Worm (Caenorhabditis elegans) whole organism, L4 larva: ENCODE measurements around the gene M01A8.1.

ENCODE experiments used
- R02D3.7 ChIP-seq: fragments of 150-350 bp; sonication (generic microtip); optimal IDR thresholded peaks from 3 replicates; lab custom pipeline; 2014; ENCODE audit warnings: missing biosample characterization, missing genetic modification characterization
- T20F7.1 ChIP-seq: fragments of 200-800 bp; sonication (Bioruptor generic); optimal IDR thresholded peaks from 2 replicates; lab custom pipeline; 2018; ENCODE audit warnings: mild to moderate bottlenecking, missing genetic modification characterization, missing compliant biosample characterization
- Y48G9A.11 ChIP-seq: fragments of 200-800 bp; sonication (Bioruptor generic); IDR thresholded peaks from 2 replicates; pipeline ENCODE4 v1.3.6; 2022; ENCODE audit warnings: missing genetic modification reagents, missing genetic modification characterization, missing compliant biosample characterization
- ZK337.2 ChIP-seq: fragments of 200-800 bp; sonication (Bioruptor generic); IDR thresholded peaks from 2 replicates; pipeline ENCODE4 v1.3.6; 2022; ENCODE audit warnings: missing genetic modification reagents, missing genetic modification characterization, missing compliant biosample characterization
- ZK546.5 ChIP-seq, 2 experiments: sonication (generic microtip); optimal IDR thresholded peaks; 2 replicates each; lab custom pipeline; 2017; ENCODE audit warnings: missing biosample characterization in 2 of 2, missing genetic modification characterization in 2 of 2
- aly-2 ChIP-seq: sonication (generic microtip); optimal IDR thresholded peaks from 2 replicates; lab custom pipeline; 2018; ENCODE audit warnings: missing biosample characterization, missing genetic modification characterization
- ceh-82 ChIP-seq: sonication (generic microtip); optimal IDR thresholded peaks from 2 replicates; lab custom pipeline; 2017; ENCODE audit warnings: missing biosample characterization, missing genetic modification characterization
- ctbp-1 ChIP-seq: fragments of 200-800 bp; sonication (Bioruptor generic); IDR thresholded peaks from 2 replicates; pipeline ENCODE4 v1.3.6; 2022; ENCODE audit warnings: missing genetic modification reagents, missing genetic modification characterization, missing compliant biosample characterization
- daf-12 ChIP-seq: fragments of 150-350 bp; optimal IDR thresholded peaks from 2 replicates; lab custom pipeline; 2014; ENCODE audit warnings: missing biosample characterization, missing genetic modification reagents, missing genetic modification characterization
- daf-19 ChIP-seq: fragments of 200-800 bp; sonication (Bioruptor generic); conservative IDR thresholded peaks from 2 replicates; pipeline ENCODE4 v1.3.6; 2022; ENCODE audit warnings: missing genetic modification characterization, missing compliant biosample characterization
- daf-8 ChIP-seq: fragments of 200-800 bp; sonication (Bioruptor generic); IDR thresholded peaks from 2 replicates; pipeline ENCODE4 v1.3.6; 2022; ENCODE audit warnings: missing genetic modification characterization, missing compliant biosample characterization
- dmd-6 ChIP-seq: fragments of 200-800 bp; sonication (Bioruptor generic); IDR thresholded peaks from 2 replicates; pipeline ENCODE4 v1.3.6; 2022; ENCODE audit warnings: missing genetic modification reagents, missing genetic modification characterization, missing compliant biosample characterization
- dmd-8 ChIP-seq: fragments of 200-800 bp; sonication (Bioruptor generic); IDR thresholded peaks from 2 replicates; pipeline ENCODE4 v1.3.6; 2022; ENCODE audit warnings: missing genetic modification characterization, missing compliant biosample characterization
- dmd-9 ChIP-seq: fragments of 200-800 bp; sonication (Bioruptor generic); IDR thresholded peaks from 2 replicates; pipeline ENCODE4 v1.3.6; 2022; ENCODE audit warnings: missing genetic modification reagents, missing genetic modification characterization, missing compliant biosample characterization
- dpl-1 ChIP-seq: fragments of 150-350 bp; optimal IDR thresholded peaks from 2 replicates; lab custom pipeline; 2014; ENCODE audit warnings: missing biosample characterization, missing genetic modification reagents, missing genetic modification characterization
- hlh-30 ChIP-seq: sonication (generic microtip); optimal IDR thresholded peaks from 2 replicates; lab custom pipeline; 2017; ENCODE audit warnings: antibody characterized with exemption, mild to moderate bottlenecking, missing genetic modification characterization, missing compliant biosample characterization; ENCODE audit not compliant: insufficient read depth
- hmg-1.1 ChIP-seq: fragments of 200-800 bp; sonication (Bioruptor generic); IDR thresholded peaks from 2 replicates; pipeline ENCODE4 v1.3.6; 2022; ENCODE audit warnings: missing genetic modification reagents, missing genetic modification characterization, missing compliant biosample characterization
- jun-1 ChIP-seq: fragments of 150-350 bp; optimal IDR thresholded peaks from 2 replicates; lab custom pipeline; 2014; ENCODE audit warnings: missing biosample characterization, missing genetic modification reagents, missing genetic modification characterization
- lim-7 ChIP-seq: fragments of 200-800 bp; sonication (Bioruptor generic); IDR thresholded peaks from 2 replicates; pipeline ENCODE4 v1.3.6; 2022; ENCODE audit warnings: missing genetic modification characterization, missing compliant biosample characterization
- lin-1 ChIP-seq: fragments of 200-800 bp; sonication (Bioruptor generic); IDR thresholded peaks from 2 replicates; pipeline ENCODE4 v1.3.6; 2022; ENCODE audit warnings: missing genetic modification reagents, missing genetic modification characterization, missing compliant biosample characterization
- lin-13 ChIP-seq: fragments of 150-350 bp; optimal IDR thresholded peaks from 2 replicates; lab custom pipeline; 2014; ENCODE audit warnings: missing biosample characterization, missing genetic modification reagents, missing genetic modification characterization
- lsy-2 ChIP-seq, 2 experiments: fragments of 150-350 bp in 1 of 2; sonication (generic microtip) in 1 of 2; optimal IDR thresholded peaks; 2 replicates each; lab custom pipeline; 2014 to 2017; ENCODE audit warnings: missing biosample characterization in 2 of 2, missing genetic modification characterization in 2 of 2
- mep-1 ChIP-seq: fragments of 150-350 bp; sonication (generic microtip); optimal IDR thresholded peaks from 3 replicates; lab custom pipeline; 2014; ENCODE audit warnings: missing biosample characterization, missing genetic modification characterization
- mxl-2 ChIP-seq: fragments of 200-800 bp; sonication (Bioruptor generic); conservative IDR thresholded peaks from 2 replicates; pipeline ENCODE4 v1.3.6; 2022; ENCODE audit warnings: missing genetic modification reagents, missing genetic modification characterization, missing compliant biosample characterization
- nhr-10 ChIP-seq: fragments of 150-350 bp; optimal IDR thresholded peaks from 2 replicates; lab custom pipeline; 2014; ENCODE audit warnings: missing biosample characterization, missing genetic modification characterization
- nhr-111 ChIP-seq: fragments of 200-800 bp; sonication (Bioruptor generic); optimal IDR thresholded peaks from 2 replicates; lab custom pipeline; 2018; ENCODE audit warnings: mild to moderate bottlenecking, missing genetic modification characterization, missing compliant biosample characterization
- nhr-25 ChIP-seq: sonication (generic microtip); optimal IDR thresholded peaks from 2 replicates; lab custom pipeline; 2017; ENCODE audit warnings: missing genetic modification characterization, mild to moderate bottlenecking, missing compliant biosample characterization, antibody characterized with exemption, moderate library complexity, borderline replicate concordance; ENCODE audit not compliant: insufficient read depth
- nhr-28 ChIP-seq: fragments of 150-350 bp; optimal IDR thresholded peaks from 2 replicates; lab custom pipeline; 2014; ENCODE audit warnings: missing biosample characterization, missing genetic modification characterization
- pha-4 ChIP-seq, 2 experiments: fragments of 150-350 bp in 1 of 2; fragments of 200-800 bp in 1 of 2; sonication (Bioruptor generic) in 1 of 2; IDR thresholded peaks in 1 of 2; optimal IDR thresholded peaks in 1 of 2; 2 replicates each; pipeline versions ENCODE4 v1.3.6 to Lab custom; 2014 to 2022; ENCODE audit warnings: missing genetic modification characterization in 2 of 2, missing genetic modification reagents in 2 of 2, missing biosample characterization in 1 of 2, missing compliant biosample characterization in 1 of 2
- php-3 ChIP-seq: fragments of 200-800 bp; sonication (Bioruptor generic); IDR thresholded peaks from 2 replicates; pipeline ENCODE4 v1.3.6; 2022; ENCODE audit warnings: missing genetic modification reagents, missing genetic modification characterization, missing compliant biosample characterization
- rbr-2 ChIP-seq: sonication (generic microtip); optimal IDR thresholded peaks from 2 replicates; lab custom pipeline; 2016; ENCODE audit warnings: missing genotype, missing genetic modification characterization, missing compliant biosample characterization
- saeg-2 ChIP-seq: fragments of 200-800 bp; sonication (Bioruptor generic); IDR thresholded peaks from 2 replicates; pipeline ENCODE4 v1.3.6; 2022; ENCODE audit warnings: missing genetic modification reagents, missing genetic modification characterization, missing compliant biosample characterization
- set-16 ChIP-seq: fragments of 200-800 bp; sonication (Bioruptor generic); IDR thresholded peaks from 2 replicates; pipeline ENCODE4 v1.3.6; 2022; ENCODE audit warnings: missing genetic modification reagents, missing genetic modification characterization, missing compliant biosample characterization
- unc-62 ChIP-seq, 3 experiments: fragments of 150-350 bp in 1 of 3; sonication (generic microtip); optimal IDR thresholded peaks in 2 of 3; peaks in 1 of 3; 1 replicate in 1 of 3; 2 replicates in 2 of 3; lab custom pipeline; 2014 to 2017; ENCODE audit warnings: missing biosample characterization in 3 of 3, missing genetic modification characterization in 3 of 3, missing genetic modification reagents in 3 of 3, missing genotype in 1 of 3
- zfp-3 ChIP-seq: fragments of 200-800 bp; sonication (Bioruptor generic); conservative IDR thresholded peaks from 2 replicates; pipeline ENCODE4 v1.3.6; 2022; ENCODE audit warnings: missing genetic modification reagents, missing genetic modification characterization, missing compliant biosample characterization
- zip-11 ChIP-seq: fragments of 200-800 bp; sonication (Bioruptor generic); IDR thresholded peaks from 2 replicates; pipeline ENCODE4 v1.3.6; 2022; ENCODE audit warnings: missing genetic modification characterization, missing compliant biosample characterization
- ztf-7 ChIP-seq: fragments of 150-350 bp; optimal IDR thresholded peaks from 2 replicates; lab custom pipeline; 2014; ENCODE audit warnings: missing biosample characterization, missing genetic modification characterization

Gene M01A8.1

DNA sequence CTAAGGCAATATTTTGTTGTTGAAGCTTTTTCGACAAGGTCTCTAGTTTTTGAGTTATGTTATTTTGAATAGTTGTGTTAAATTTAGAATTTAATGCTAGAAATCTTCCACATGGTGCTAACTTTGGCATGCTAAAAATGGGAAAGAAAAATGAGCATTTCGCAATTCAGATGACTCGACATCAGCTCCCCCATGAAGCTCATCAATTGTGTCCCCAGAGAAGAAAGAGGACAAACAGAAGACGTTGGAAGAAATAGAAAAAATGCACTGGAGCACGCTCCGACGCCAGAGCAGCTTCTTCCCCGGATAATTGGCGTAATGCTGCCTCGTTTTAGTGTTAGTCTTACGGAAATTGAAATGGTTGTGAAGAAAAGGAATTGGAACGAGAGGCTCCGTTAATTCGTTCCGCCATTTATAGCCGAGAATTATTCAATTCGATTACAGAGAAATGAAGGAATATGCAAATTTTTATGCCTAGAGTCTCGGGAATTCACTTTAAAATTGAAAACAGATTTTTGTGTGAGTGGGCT is 14.4 kb downstream of the M01A8.1 start:
- TF ChIP-seq ctbp-1 (GFP tag; lab: Robert Waterston, UW) (0 out of 2 replicates have a peak, but pooled peaks have one; percentile 32), unc-62 (GFP tag; optimal IDR thresholded peaks at IDR 0.05 in 1 of 2; lab: Kevin White, UChicago) (peak in 1 of 2 experiments; percentile 90), unc-62 (tag; optimal IDR thresholded peaks at IDR 0.05; lab: Kevin White, UChicago) (no peak), dmd-9 (no peak)

DNA sequence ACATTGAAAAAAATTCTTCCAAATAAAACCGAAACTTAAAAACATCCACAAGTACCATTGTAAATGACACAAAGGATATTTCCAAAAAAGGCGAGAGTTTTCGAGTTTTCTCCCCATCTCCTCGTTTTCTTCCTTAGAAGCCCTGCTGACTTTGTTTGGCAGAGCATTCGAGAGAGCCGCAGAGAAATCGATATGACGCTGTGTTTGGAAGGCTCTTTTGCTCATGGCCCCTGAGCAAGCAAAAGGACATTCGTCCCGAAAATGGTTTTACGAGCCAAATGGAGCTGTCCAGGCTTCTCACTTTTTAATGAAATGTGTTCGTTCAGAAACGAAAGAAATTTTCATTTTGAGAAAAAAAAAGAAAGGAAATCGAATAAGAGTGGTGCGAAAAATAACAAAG is 15.0 kb downstream of the M01A8.1 start:
- TF ChIP-seq ztf-7 (tag; lab: Kevin White, UChicago) (no peak), lsy-2 (tag; optimal IDR thresholded peaks at IDR 0.05; lab: Kevin White, UChicago) (peak in 1 of 2 experiments; percentile 6), daf-8 (GFP tag; lab: Robert Waterston, UW) (no peak), T20F7.1 (GFP tag; lab: Kevin White, UChicago) (no peak), daf-19 (no peak), R02D3.7 (tag; lab: Kevin White, UChicago) (no peak), nhr-10 (tag; lab: Kevin White, UChicago) (no peak), mxl-2 (GFP tag; lab: Robert Waterston, UW) (no peak), aly-2 (tag; lab: Kevin White, UChicago) (no peak), unc-62 (GFP tag; optimal IDR thresholded peaks at IDR 0.05 in 1 of 2; lab: Kevin White, UChicago) (no peak), unc-62 (tag; optimal IDR thresholded peaks at IDR 0.05; lab: Kevin White, UChicago) (no peak), php-3 (GFP tag; lab: Robert Waterston, UW) (no peak), mep-1 (no peak), set-16 (GFP tag; lab: Robert Waterston, UW) (no peak), pha-4 (GFP tag; IDR thresholded peaks at IDR 0.05; lab: Robert Waterston, UW) (no peak), pha-4 (tag; optimal IDR thresholded peaks at IDR 0.05; lab: Kevin White, UChicago) (no peak), hlh-30 (peak; percentile 36), hmg-1.1 (GFP tag; lab: Robert Waterston, UW) (0 out of 2 replicates have a peak, but pooled peaks have one; percentile 16), lin-13 (no peak), lin-1 (GFP tag; lab: Robert Waterston, UW) (no peak), daf-12 (tag; lab: Kevin White, UChicago) (no peak), zfp-3 (GFP tag; lab: Robert Waterston, UW) (no peak), dpl-1 (GFP tag; lab: Kevin White, UChicago) (no peak), Y48G9A.11 (GFP tag; lab: Robert Waterston, UW) (no peak), zip-11 (GFP tag; lab: Robert Waterston, UW) (no peak)

DNA sequence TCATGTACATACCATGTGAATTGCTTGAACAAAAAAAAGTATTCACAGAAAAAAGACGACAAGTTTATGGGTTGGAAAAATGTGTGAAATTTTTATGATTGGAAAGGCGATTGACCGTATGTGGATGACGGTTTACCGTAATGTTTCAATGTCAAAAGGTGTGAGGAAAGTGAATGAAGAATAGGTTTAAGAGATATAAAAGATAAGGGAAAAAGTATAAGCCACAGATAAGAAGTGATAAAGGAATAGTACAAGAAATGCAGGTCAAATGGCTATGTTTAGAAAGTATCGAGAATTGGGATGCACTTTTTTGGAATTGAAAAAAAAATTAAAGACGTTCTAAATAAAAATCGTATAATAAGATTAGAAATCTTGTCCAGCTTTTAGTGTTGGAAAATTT is 20.7 kb downstream of the M01A8.1 start:
- peak; percentile 2 for TF ChIP-seq nhr-28
- no peak for TF ChIP-seq php-3 (GFP tag; lab: Robert Waterston, UW)

DNA sequence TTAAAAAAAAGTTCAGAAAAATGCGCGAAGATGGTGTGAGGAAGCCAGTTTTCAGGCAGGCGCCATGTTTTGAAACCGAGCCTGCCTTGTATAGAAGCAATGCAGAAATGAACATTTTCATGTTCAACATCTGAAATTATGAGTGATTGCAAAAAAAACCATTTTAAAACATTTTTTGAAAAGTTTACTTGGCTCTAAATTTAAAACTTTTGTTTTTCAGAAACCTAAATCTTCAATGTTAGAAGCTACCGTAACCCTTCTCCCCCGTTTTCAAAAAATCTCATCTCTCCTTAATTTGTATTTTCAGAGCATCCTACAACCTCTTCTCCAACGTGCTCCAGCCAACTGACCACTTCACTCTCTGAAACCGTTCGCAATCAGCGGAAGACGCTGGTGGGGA is 24.4 kb downstream of the M01A8.1 start, which contains the start of gene fozi-1:
TSS of gene fozi-1 (plus strand) at position 301 of the 400 bp plus-strand sequence.
- TF ChIP-seq ZK337.2 (GFP tag; lab: Robert Waterston, UW): no peak
- no peak for TF ChIP-seq lim-7 (GFP tag; lab: Robert Waterston, UW)
- TF ChIP-seq dmd-6 (GFP tag; lab: Robert Waterston, UW): no peak
- no peak for TF ChIP-seq ZK546.5 (tag; optimal IDR thresholded peaks at IDR 0.05; lab: Kevin White, UChicago)
- TF ChIP-seq jun-1 (tag; lab: Kevin White, UChicago): no peak
- TF ChIP-seq set-16 (GFP tag; lab: Robert Waterston, UW): no peak
- no peak for TF ChIP-seq nhr-111 (GFP tag; lab: Kevin White, UChicago)
- TF ChIP-seq ceh-82 (tag; lab: Kevin White, UChicago): no peak
- no peak for TF ChIP-seq rbr-2 (tag; lab: Kevin White, UChicago)
- TF ChIP-seq dmd-8 (GFP tag; lab: Robert Waterston, UW): no peak
- TF ChIP-seq daf-19: no peak
- no peak for TF ChIP-seq zip-11 (GFP tag; lab: Robert Waterston, UW)
- TF ChIP-seq saeg-2 (GFP tag; lab: Robert Waterston, UW): no peak
- TF ChIP-seq nhr-25: no peak
